Worm (Caenorhabditis elegans): ENCODE data around the gene R11D1.10.

DNA sequence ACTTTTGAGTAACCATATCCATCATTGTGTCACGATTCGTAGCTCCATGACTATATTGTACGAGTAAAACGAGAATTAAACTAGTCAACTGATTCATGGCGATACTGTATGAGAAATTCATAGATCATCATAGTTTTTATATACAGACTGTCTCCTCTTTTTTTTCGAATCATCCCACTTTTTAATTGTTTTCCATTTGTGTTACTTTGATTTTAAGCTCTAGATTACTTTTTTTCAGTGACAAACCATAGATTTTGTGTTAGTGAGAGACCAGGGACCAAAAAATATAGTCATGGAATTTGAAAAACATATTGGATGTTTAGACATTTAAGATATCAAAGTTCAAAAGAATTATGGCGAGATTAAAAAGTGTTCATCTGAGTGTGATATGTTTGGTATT lies 17.3 kb upstream of the R11D1.10 start, which contains the start of gene R11D1.3:
- TF ChIP-seq tab-1 (GFP tag; IDR thresholded peaks at IDR 0.05), result no peak
- no peak for TF ChIP-seq cog-1 (tag; optimal IDR thresholded peaks at IDR 0.05)

All from whole organism, midembryonic.